Worm (Caenorhabditis elegans): ENCODE measurements around the gene Y45G12B.2.

DNA sequence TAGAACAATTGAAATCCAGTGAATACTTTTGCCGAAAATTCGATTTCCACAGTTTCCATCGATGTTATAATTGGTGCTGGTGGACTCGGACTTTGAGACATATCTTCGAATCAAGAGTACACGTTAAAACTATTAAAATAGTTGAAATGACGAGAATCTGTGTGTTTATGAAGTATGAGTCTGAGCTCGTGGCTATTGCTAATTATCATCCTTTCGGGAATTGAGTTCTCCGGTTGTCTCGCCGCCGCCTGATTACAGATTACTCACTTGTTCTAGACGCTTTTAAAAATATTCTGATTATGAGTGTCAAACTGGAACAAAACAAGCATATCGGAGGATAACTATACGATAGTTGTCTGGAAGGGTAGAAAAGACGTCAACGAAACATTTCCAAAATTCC is 43.6 kb downstream of the Y45G12B.2 start, which contains the start of gene srg-56:
- TF ChIP-seq rnt-1 (tag; optimal IDR thresholded peaks at IDR 0.05) (no peak), ztf-16 (tag; optimal IDR thresholded peaks at IDR 0.05) (no peak), pha-4 (tag; optimal IDR thresholded peaks at IDR 0.05) (no peak), ttx-3 (tag; optimal IDR thresholded peaks at IDR 0.05) (no peak), eyg-1 (tag; optimal IDR thresholded peaks at IDR 0.05) (no peak), pat-9 (tag; optimal IDR thresholded peaks at IDR 0.05) (no peak), ama-1 (optimal IDR thresholded peaks at IDR 0.05) (no peak), ceh-31 (tag; optimal IDR thresholded peaks at IDR 0.05) (no peak), sox-2 (GFP tag; IDR thresholded peaks at IDR 0.05) (no peak), dmd-4 (tag; optimal IDR thresholded peaks at IDR 0.05; ENCODE audit: borderline replicate concordance) (no peak), nhr-11 (tag; optimal IDR thresholded peaks at IDR 0.05) (no peak)
